Worm (Caenorhabditis elegans) whole organism, early embryonic: ENCODE results near the gene Y9C9A.13.

Source experiments
- B0310.2 ChIP-seq: sonication (generic microtip); optimal IDR thresholded peaks from 2 replicates; lab custom pipeline; 2016; ENCODE audit warnings: mild to moderate bottlenecking, missing genetic modification characterization, missing compliant biosample characterization
- ama-1 ChIP-seq: fragments of 150-350 bp; optimal IDR thresholded peaks from 2 replicates; lab custom pipeline; 2014
- ceh-13 ChIP-seq: fragments of 200-800 bp; sonication (Bioruptor generic); optimal IDR thresholded peaks from 2 replicates; lab custom pipeline; 2018; ENCODE audit warnings: mild to moderate bottlenecking, missing genetic modification characterization, missing compliant biosample characterization
- ceh-36 ChIP-seq: sonication (generic microtip); optimal IDR thresholded peaks from 2 replicates; lab custom pipeline; 2016; ENCODE audit warnings: missing genetic modification characterization, inconsistent platforms, missing compliant biosample characterization
- sea-1 ChIP-seq: fragments of 200-800 bp; sonication (Bioruptor generic); conservative IDR thresholded peaks from 2 replicates; pipeline ENCODE4 v1.3.6; 2022; ENCODE audit warnings: missing genetic modification characterization, missing compliant biosample characterization
- tra-4 ChIP-seq: sonication (generic microtip); optimal IDR thresholded peaks from 2 replicates; lab custom pipeline; 2017; ENCODE audit warnings: missing genetic modification characterization, missing compliant biosample characterization

ce11 chrIV:4992089-4992488, 22.8 kb upstream of the Y9C9A.13 start, which contains the start of gene str-162:
- TF ChIP-seq B0310.2 (tag; lab: Kevin White, UChicago) (no peak), ceh-13 (no peak), tra-4 (tag; lab: Kevin White, UChicago) (no peak), ceh-36 (tag; lab: Kevin White, UChicago) (no peak), ama-1 (no peak), sea-1 (GFP tag; lab: Robert Waterston, UW) (no peak)
